Fruit fly (Drosophila melanogaster) whole organism, embryonic: ENCODE data around the gene CG9992.

Experiments
- Ada2b ChIP-seq: fragments of 200-800 bp; sonication (Bioruptor generic); IDR thresholded peaks from 2 replicates; pipeline ENCODE4 v1.3.6; 2022; ENCODE audit warnings: missing biosample characterization, missing genetic modification characterization
- Adf1 ChIP-seq: fragments of 200-800 bp; sonication (Bioruptor generic); IDR thresholded peaks from 2 replicates; pipeline ENCODE4 v1.3.6; 2022; ENCODE audit warnings: missing biosample characterization, missing genetic modification characterization
- CG11398 ChIP-seq: fragments of 200-800 bp; sonication (Bioruptor generic); optimal IDR thresholded peaks from 2 replicates; lab custom pipeline; 2016; ENCODE audit warnings: missing biosample characterization, missing genetic modification characterization
- CG15479 ChIP-seq: fragments of 200-800 bp; sonication (Bioruptor generic); optimal IDR thresholded peaks from 3 replicates; lab custom pipeline; 2019; ENCODE audit warnings: missing biosample characterization, mild to moderate bottlenecking, missing genetic modification characterization, moderate library complexity
- CG16813 ChIP-seq: fragments of 200-800 bp; sonication (Bioruptor generic); IDR thresholded peaks from 3 replicates; pipeline ENCODE4 v1.3.6; 2022; ENCODE audit warnings: missing biosample characterization, missing genetic modification characterization; ENCODE audit not compliant: partially characterized antibody
- CG16863 ChIP-seq: fragments of 200-800 bp; sonication (Bioruptor generic); optimal IDR thresholded peaks from 3 replicates; lab custom pipeline; 2016; ENCODE audit warnings: missing biosample characterization, missing genetic modification characterization
- CG17568 ChIP-seq: fragments of 200-800 bp; sonication (Bioruptor generic); optimal IDR thresholded peaks from 2 replicates; lab custom pipeline; 2018; ENCODE audit warnings: missing biosample characterization, mild to moderate bottlenecking, missing genetic modification characterization, moderate library complexity
- CG18619 ChIP-seq: fragments of 200-800 bp; sonication (Bioruptor generic); optimal IDR thresholded peaks from 3 replicates; lab custom pipeline; 2017; ENCODE audit warnings: missing biosample characterization, mild to moderate bottlenecking, missing genetic modification characterization
- CG2875 ChIP-seq: fragments of 200-800 bp; sonication (Bioruptor generic); optimal IDR thresholded peaks from 2 replicates; lab custom pipeline; 2017; ENCODE audit warnings: missing biosample characterization, mild to moderate bottlenecking, missing genetic modification characterization, missing genetic modification reagents
- CG3163 ChIP-seq: fragments of 200-800 bp; sonication (Bioruptor generic); optimal IDR thresholded peaks from 3 replicates; lab custom pipeline; 2016; ENCODE audit warnings: missing biosample characterization, missing genetic modification characterization
- CG3281 ChIP-seq: fragments of 200-800 bp; sonication (Bioruptor generic); optimal IDR thresholded peaks from 3 replicates; lab custom pipeline; 2017; ENCODE audit warnings: missing biosample characterization, mild to moderate bottlenecking, missing genetic modification characterization
- CG3995 ChIP-seq: fragments of 200-800 bp; sonication (Bioruptor generic); optimal IDR thresholded peaks from 3 replicates; lab custom pipeline; 2016; ENCODE audit warnings: missing biosample characterization, missing genetic modification characterization
- CG6254 ChIP-seq: fragments of 200-800 bp; sonication (Bioruptor generic); optimal IDR thresholded peaks from 3 replicates; lab custom pipeline; 2017; ENCODE audit warnings: mild to moderate bottlenecking, missing biosample characterization, missing genetic modification reagents, missing genetic modification characterization
- CG7928 ChIP-seq: fragments of 200-800 bp; sonication (Bioruptor generic); optimal IDR thresholded peaks from 2 replicates; lab custom pipeline; 2017; ENCODE audit warnings: missing biosample characterization, mild to moderate bottlenecking, missing genetic modification characterization
- CG8924 ChIP-seq: fragments of 200-800 bp; optimal IDR thresholded peaks from 3 replicates; lab custom pipeline; 2019; ENCODE audit warnings: missing biosample characterization, mild to moderate bottlenecking, missing genetic modification characterization, moderate library complexity
- CkIIα-i1 ChIP-seq: fragments of 200-800 bp; sonication (Bioruptor generic); IDR thresholded peaks from 2 replicates; pipeline ENCODE4 v1.3.6; 2022; ENCODE audit warnings: missing biosample characterization, missing genetic modification characterization
- Dp ChIP-seq: fragments of 200-800 bp; sonication (Bioruptor generic); optimal IDR thresholded peaks from 2 replicates; lab custom pipeline; 2018; ENCODE audit warnings: missing biosample characterization, mild to moderate bottlenecking, missing genetic modification characterization, moderate library complexity
- Gug ChIP-seq: fragments of 200-800 bp; sonication (Bioruptor generic); IDR thresholded peaks from 4 replicates; pipeline ENCODE4 v1.3.6; 2022; ENCODE audit warnings: missing biosample characterization, missing genetic modification characterization
- H15 ChIP-seq: fragments of 200-800 bp; sonication (Bioruptor generic); IDR thresholded peaks from 3 replicates; pipeline ENCODE4 v1.3.6; 2022; ENCODE audit warnings: missing biosample characterization, missing genetic modification characterization
- HLH54F ChIP-seq: fragments of 200-800 bp; sonication (Bioruptor generic); optimal IDR thresholded peaks from 3 replicates; lab custom pipeline; 2016; ENCODE audit warnings: missing biosample characterization, missing genetic modification characterization
- Hr78 ChIP-seq, 2 experiments: fragments of 200-800 bp in 1 of 2; fragments of >200 bp in 1 of 2; sonication (Bioruptor generic) in 1 of 2; optimal IDR thresholded peaks; 2 replicates each; lab custom pipeline; 2017 to 2019; ENCODE audit warnings: missing biosample characterization in 2 of 2, missing genetic modification characterization in 2 of 2, mild to moderate bottlenecking in 1 of 2, moderate library complexity in 1 of 2
- NFAT ChIP-seq: fragments of 200-800 bp; sonication (Bioruptor generic); IDR thresholded peaks from 2 replicates; pipeline ENCODE4 v1.3.6; 2022; ENCODE audit warnings: missing biosample characterization, missing genetic modification characterization
- Rfx ChIP-seq: fragments of 200-800 bp; sonication (Bioruptor generic); IDR thresholded peaks from 2 replicates; pipeline ENCODE4 v1.3.6; 2022; ENCODE audit warnings: missing biosample characterization, missing genetic modification characterization
- Scr ChIP-seq: fragments of 200-800 bp; sonication (Bioruptor generic); IDR thresholded peaks from 2 replicates; pipeline ENCODE4 v1.3.6; 2022; ENCODE audit warnings: missing biosample characterization, missing genetic modification characterization; ENCODE audit not compliant: partially characterized antibody
- ash1 ChIP-seq: fragments of 200-800 bp; sonication (Bioruptor generic); optimal IDR thresholded peaks from 2 replicates; lab custom pipeline; 2018; ENCODE audit warnings: missing biosample characterization, mild to moderate bottlenecking, missing genetic modification characterization
- az2 ChIP-seq: fragments of 200-800 bp; sonication (Bioruptor generic); optimal IDR thresholded peaks from 3 replicates; lab custom pipeline; 2016; ENCODE audit warnings: missing biosample characterization, missing genetic modification characterization
- bigmax ChIP-seq: fragments of 200-800 bp; sonication (Bioruptor generic); optimal IDR thresholded peaks from 2 replicates; lab custom pipeline; 2018; ENCODE audit warnings: missing biosample characterization, mild to moderate bottlenecking, missing genetic modification characterization
- cad ChIP-seq: fragments of >200 bp; optimal IDR thresholded peaks from 2 replicates; lab custom pipeline; 2017; ENCODE audit warnings: missing biosample characterization, missing genetic modification characterization
- croc ChIP-seq: fragments of 200-800 bp; sonication (Bioruptor generic); conservative IDR thresholded peaks from 3 replicates; pipeline ENCODE4 v1.3.6; 2022; ENCODE audit warnings: missing biosample characterization, missing genetic modification characterization
- crol ChIP-seq: fragments of 200-800 bp; sonication (Bioruptor generic); IDR thresholded peaks from 2 replicates; pipeline ENCODE4 v1.3.6; 2022; ENCODE audit warnings: missing biosample characterization, missing genetic modification characterization
- crp ChIP-seq, 2 experiments: fragments of 200-800 bp; sonication (Bioruptor generic); optimal IDR thresholded peaks; 2 replicates in 1 of 2; 3 replicates in 1 of 2; lab custom pipeline; 2017; ENCODE audit warnings: missing biosample characterization in 2 of 2, missing genetic modification characterization in 2 of 2, mild to moderate bottlenecking in 1 of 2, moderate library complexity in 1 of 2
- esg ChIP-seq: fragments of 200-800 bp; sonication (Bioruptor generic); conservative IDR thresholded peaks from 2 replicates; pipeline ENCODE4 v1.3.6; 2022; ENCODE audit warnings: missing biosample characterization, missing genetic modification characterization
- gro ChIP-seq: fragments of 200-800 bp; sonication (Bioruptor generic); optimal IDR thresholded peaks from 2 replicates; lab custom pipeline; 2016; ENCODE audit warnings: missing biosample characterization, missing genetic modification characterization
- gsb ChIP-seq: fragments of 200-800 bp; sonication (Bioruptor generic); IDR thresholded peaks from 2 replicates; pipeline ENCODE4 v1.3.6; 2022; ENCODE audit warnings: missing biosample characterization, missing genetic modification characterization
- klu ChIP-seq: fragments of 200-800 bp; sonication (Bioruptor generic); IDR thresholded peaks from 2 replicates; pipeline ENCODE4 v1.3.6; 2022; ENCODE audit warnings: missing biosample characterization, missing genetic modification characterization
- lov ChIP-seq, 2 experiments: fragments of 200-800 bp in 1 of 2; fragments of >200 bp in 1 of 2; sonication (Bioruptor generic) in 1 of 2; IDR thresholded peaks in 1 of 2; optimal IDR thresholded peaks in 1 of 2; 2 replicates in 1 of 2; 3 replicates in 1 of 2; pipeline versions ENCODE4 v1.3.6 to Lab custom; 2017 to 2022; ENCODE audit warnings: missing biosample characterization in 1 of 2, missing genetic modification characterization in 1 of 2
- nau ChIP-seq: fragments of 200-800 bp; sonication (Bioruptor generic); optimal IDR thresholded peaks from 3 replicates; lab custom pipeline; 2017; ENCODE audit warnings: missing biosample characterization, mild to moderate bottlenecking, missing genetic modification characterization, missing genetic modification reagents
- nerfin-2 ChIP-seq: fragments of 200-800 bp; sonication (Bioruptor generic); IDR thresholded peaks from 2 replicates; pipeline ENCODE4 v1.3.6; 2022; ENCODE audit warnings: missing biosample characterization, missing genetic modification characterization; ENCODE audit not compliant: partially characterized antibody
- nom ChIP-seq: fragments of 200-800 bp; sonication (Bioruptor generic); optimal IDR thresholded peaks from 2 replicates; lab custom pipeline; 2017; ENCODE audit warnings: missing biosample characterization, missing genetic modification characterization, mild to moderate bottlenecking, moderate library complexity, missing genetic modification reagents
- oc ChIP-seq: fragments of 200-800 bp; sonication (Bioruptor generic); optimal IDR thresholded peaks from 2 replicates; lab custom pipeline; 2018; ENCODE audit warnings: missing biosample characterization, mild to moderate bottlenecking, missing genetic modification characterization, moderate library complexity
- p53 ChIP-seq: fragments of 200-800 bp; sonication (Bioruptor generic); optimal IDR thresholded peaks from 2 replicates; lab custom pipeline; 2016; ENCODE audit warnings: missing biosample characterization, missing genetic modification characterization
- sr ChIP-seq: fragments of 200-800 bp; sonication (Bioruptor generic); IDR thresholded peaks from 3 replicates; pipeline ENCODE4 v1.3.6; 2022; ENCODE audit warnings: missing biosample characterization, missing genetic modification characterization
- stwl ChIP-seq: fragments of 200-800 bp; sonication (Bioruptor generic); optimal IDR thresholded peaks from 3 replicates; lab custom pipeline; 2018; ENCODE audit warnings: missing biosample characterization, mild to moderate bottlenecking, missing genetic modification characterization, moderate library complexity
- tgo ChIP-seq: fragments of 200-800 bp; sonication (Bioruptor generic); IDR thresholded peaks from 3 replicates; pipeline ENCODE4 v1.3.6; 2022; ENCODE audit warnings: missing biosample characterization, missing genetic modification characterization
- toy ChIP-seq: fragments of 200-800 bp; sonication (Bioruptor generic); IDR thresholded peaks from 2 replicates; pipeline ENCODE4 v1.3.6; 2022; ENCODE audit warnings: missing biosample characterization, missing genetic modification characterization
- vvl ChIP-seq: fragments of 200-800 bp; sonication (Bioruptor generic); IDR thresholded peaks from 2 replicates; pipeline ENCODE4 v1.3.6; 2022; ENCODE audit warnings: missing biosample characterization, missing genetic modification characterization
- yki ChIP-seq: fragments of >200 bp; optimal IDR thresholded peaks from 3 replicates; lab custom pipeline; 2018
- zfh1 ChIP-seq: fragments of 200-800 bp; sonication (Bioruptor generic); IDR thresholded peaks from 3 replicates; pipeline ENCODE4 v1.3.6; 2022; ENCODE audit warnings: missing biosample characterization, missing genetic modification characterization

Gene CG9992

DNA sequence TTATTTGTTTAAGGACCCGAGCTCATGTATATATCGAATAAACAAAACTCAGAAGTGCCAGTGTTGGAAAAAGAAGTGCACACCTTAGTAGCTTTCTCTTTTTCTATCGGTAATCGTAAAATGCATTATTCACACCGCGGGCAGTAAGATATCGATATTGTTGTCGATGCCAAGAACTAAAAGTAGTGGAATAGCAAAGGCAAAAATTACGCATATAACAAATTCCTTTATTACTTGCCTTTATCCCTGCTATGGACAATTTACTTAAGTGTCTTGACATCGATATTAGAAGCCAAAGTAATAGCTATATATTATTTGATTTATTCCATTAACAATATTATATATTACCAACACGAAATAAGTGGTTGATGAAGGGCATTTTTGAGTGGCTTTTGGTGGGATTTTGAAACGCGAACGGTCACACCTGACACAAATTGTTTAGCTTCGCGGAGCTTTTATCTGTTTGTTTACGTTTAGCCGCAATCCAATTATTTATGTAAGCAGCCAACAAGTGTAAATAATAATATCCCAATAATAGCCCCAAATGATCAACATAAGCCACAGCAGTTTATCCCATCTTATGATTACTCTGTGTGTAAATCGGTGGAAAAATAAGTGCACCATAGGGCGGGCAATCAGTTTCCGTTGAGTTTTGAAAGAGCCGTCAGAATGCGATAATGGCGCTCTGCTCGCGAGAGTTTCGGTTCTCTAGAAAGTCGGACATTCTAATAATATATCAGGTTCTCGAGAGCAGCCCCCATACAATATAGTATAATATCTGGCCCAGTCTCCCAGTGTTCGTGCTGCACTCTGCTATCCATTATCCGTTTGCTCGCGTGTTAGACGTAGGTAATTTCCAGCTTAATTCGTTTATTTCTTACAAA lies at the start of gene CG9992, which contains the start of gene CG4239 (continued):
- TF ChIP-seq Rfx (peak; percentile 69; the same call in 1 of the 2 replicates), lov (optimal IDR thresholded peaks at IDR 0.05; lab: Kevin White, UChicago) (no peak), lov (GFP tag; IDR thresholded peaks at IDR 0.05; lab: Robert Waterston, UW) (no peak), croc (GFP tag; lab: Robert Waterston, UW) (peak; percentile 49; the same call in 2 of the 3 replicates), Gug (GFP tag; lab: Robert Waterston, UW) (peak; percentile 47; the same call in 2 of the 4 replicates), az2 (GFP tag; lab: Kevin White, UChicago) (peak; percentile 63), CG16863 (GFP tag; lab: Kevin White, UChicago) (peak; percentile 2), CG18619 (GFP tag; lab: Kevin White, UChicago) (peak; percentile 46), sr (GFP tag; lab: Robert Waterston, UW) (no peak), crp (GFP tag; optimal IDR thresholded peaks at IDR 0.05; lab: Kevin White, UChicago) (peak in 1 of 2 experiments; percentile 7), CG15479 (no peak), CG11398 (GFP tag; lab: Kevin White, UChicago) (no peak), p53 (GFP tag; lab: Kevin White, UChicago) (no peak), CkIIα-i1 (GFP tag; lab: Robert Waterston, UW) (no peak), CG3281 (GFP tag; lab: Kevin White, UChicago) (peak; percentile 44), bigmax (GFP tag; lab: Kevin White, UChicago) (no peak), H15 (GFP tag; lab: Robert Waterston, UW) (no peak), CG6254 (GFP tag; lab: Kevin White, UChicago) (no peak), zfh1 (GFP tag; lab: Robert Waterston, UW) (peak; percentile 44; the same call in 1 of the 3 replicates), CG2875 (GFP tag; lab: Kevin White, UChicago) (no peak), klu (GFP tag; lab: Robert Waterston, UW) (no peak), cad (GFP tag; lab: Kevin White, UChicago) (no peak), CG3163 (GFP tag; lab: Kevin White, UChicago) (no peak), Hr78 (GFP tag; optimal IDR thresholded peaks at IDR 0.05; lab: Kevin White, UChicago) (no peak), yki (lab: Kevin White, UChicago) (no peak), esg (GFP tag; lab: Robert Waterston, UW) (peak; percentile 28; the same call in 1 of the 2 replicates), NFAT (GFP tag; lab: Robert Waterston, UW) (peak; percentile 48; the same call in 1 of the 2 replicates), nerfin-2 (peak; percentile 52; the same call in 1 of the 2 replicates), Ada2b (0 out of 2 replicates have a peak, but pooled peaks have one; percentile 29), tgo (peak; percentile 45; the same call in 1 of the 3 replicates), nom (GFP tag; lab: Kevin White, UChicago) (no peak), Adf1 (GFP tag; lab: Robert Waterston, UW) (no peak), CG16813 (peak; percentile 75), CG7928 (GFP tag; lab: Kevin White, UChicago) (no peak), oc (no peak), vvl (GFP tag; lab: Robert Waterston, UW) (peak; percentile 39; the same call in 1 of the 2 replicates), CG17568 (GFP tag; lab: Kevin White, UChicago) (peak; percentile 20), nau (GFP tag; lab: Kevin White, UChicago) (no peak), HLH54F (GFP tag; lab: Kevin White, UChicago) (peak; percentile 52), toy (GFP tag; lab: Robert Waterston, UW) (no peak), crol (no peak), ash1 (GFP tag; lab: Kevin White, UChicago) (no peak), Dp (GFP tag; lab: Kevin White, UChicago) (peak; percentile 29), gsb (GFP tag; lab: Robert Waterston, UW) (no peak), CG3995 (GFP tag; lab: Kevin White, UChicago) (peak; percentile 35), stwl (tag; lab: Kevin White, UChicago) (peak; percentile 92), CG8924 (peak; percentile 65), gro (GFP tag; lab: Kevin White, UChicago) (no peak), Scr (peak; percentile 65)
